Worm (Caenorhabditis elegans): ENCODE data around the gene F35H8.4.

DNA sequence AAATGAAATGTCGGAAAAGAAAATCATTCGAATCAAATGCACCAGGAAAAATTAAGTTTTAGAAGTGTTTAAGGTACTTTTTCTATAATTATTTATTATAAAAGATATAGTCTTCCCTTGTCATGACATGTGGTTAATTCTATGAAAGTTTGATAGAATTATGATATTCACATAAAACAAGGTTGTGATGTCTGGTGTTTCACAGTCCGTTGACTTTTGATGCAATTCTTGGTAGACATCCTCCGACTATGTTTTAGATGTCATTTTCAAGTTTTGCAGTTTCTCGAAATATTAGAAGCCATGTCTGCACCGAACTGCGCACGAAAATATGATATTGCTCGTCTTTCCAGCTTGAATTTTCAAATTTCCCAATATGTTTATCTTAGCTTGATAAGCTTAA lies 15.4 kb downstream of the F35H8.4 start, which contains the start of gene sra-7:
- no peak for TF ChIP-seq F37B4.10 (GFP tag; IDR thresholded peaks at IDR 0.05)
- no peak for TF ChIP-seq somi-1 (GFP tag; optimal IDR thresholded peaks at IDR 0.05)
- TF ChIP-seq ztf-18 (tag; optimal IDR thresholded peaks at IDR 0.05), result no peak
- TF ChIP-seq snpc-4 (GFP tag; optimal IDR thresholded peaks at IDR 0.05), result no peak
- TF ChIP-seq snpc-4 (tag; optimal IDR thresholded peaks at IDR 0.05), result no peak
- TF ChIP-seq mcd-1 (GFP tag; IDR thresholded peaks at IDR 0.05), result no peak
- no peak for TF ChIP-seq ztf-22 (GFP tag; optimal IDR thresholded peaks at IDR 0.05)
- no peak for TF ChIP-seq unc-62 (GFP tag; optimal IDR thresholded peaks at IDR 0.05)
- no peak for TF ChIP-seq tbp1 (GFP tag; optimal IDR thresholded peaks at IDR 0.05)
- no peak for TF ChIP-seq F57A8.1 (GFP tag; optimal IDR thresholded peaks at IDR 0.05)
- TF ChIP-seq him-1 (tag; optimal IDR thresholded peaks at IDR 0.05), result no peak
- TF ChIP-seq lir-1 (GFP tag; conservative IDR thresholded peaks at IDR 0.05), result no peak
